Fruit fly (Drosophila melanogaster) whole organism, embryonic: ENCODE data around the gene CG34171.

Experiments
- Aef1 ChIP-seq: fragments of 200-800 bp; sonication (Bioruptor generic); IDR thresholded peaks from 3 replicates; pipeline ENCODE4 v1.3.6; 2022; ENCODE audit warnings: missing biosample characterization, missing genetic modification characterization
- Atf6 ChIP-seq: fragments of 200-800 bp; sonication (Bioruptor generic); IDR thresholded peaks from 2 replicates; pipeline ENCODE4 v1.3.6; 2022; ENCODE audit warnings: missing biosample characterization, missing genetic modification characterization
- CG10366 ChIP-seq: fragments of 200-800 bp; sonication (Bioruptor generic); IDR thresholded peaks from 2 replicates; pipeline ENCODE4 v1.3.6; 2022; ENCODE audit warnings: missing biosample characterization, missing genetic modification characterization
- CG10431 ChIP-seq: fragments of 200-800 bp; sonication (Bioruptor generic); optimal IDR thresholded peaks from 3 replicates; lab custom pipeline; 2018; ENCODE audit warnings: missing biosample characterization, mild to moderate bottlenecking, missing genetic modification characterization
- CG10462 ChIP-seq: fragments of 200-800 bp; sonication (Bioruptor generic); optimal IDR thresholded peaks from 2 replicates; lab custom pipeline; 2016; ENCODE audit warnings: missing biosample characterization, missing genetic modification characterization
- CG15269 ChIP-seq: fragments of 200-800 bp; sonication (Bioruptor generic); optimal IDR thresholded peaks from 2 replicates; lab custom pipeline; 2018; ENCODE audit warnings: missing biosample characterization, mild to moderate bottlenecking, missing genetic modification characterization, moderate library complexity
- CG1603 ChIP-seq: fragments of 200-800 bp; sonication (Bioruptor generic); optimal IDR thresholded peaks from 2 replicates; lab custom pipeline; 2019; ENCODE audit warnings: missing biosample characterization, mild to moderate bottlenecking, missing genetic modification characterization, moderate library complexity
- CG2199 ChIP-seq: fragments of 200-800 bp; sonication (Bioruptor generic); IDR thresholded peaks from 3 replicates; pipeline ENCODE4 v1.3.6; 2022; ENCODE audit warnings: missing biosample characterization, missing genetic modification characterization
- CG30403 ChIP-seq: fragments of 200-800 bp; sonication (Bioruptor generic); optimal IDR thresholded peaks from 3 replicates; lab custom pipeline; 2016; ENCODE audit warnings: missing biosample characterization, missing genetic modification characterization
- CG4820 ChIP-seq: fragments of 200-800 bp; sonication (Bioruptor generic); optimal IDR thresholded peaks from 3 replicates; lab custom pipeline; 2016; ENCODE audit warnings: missing biosample characterization, missing genetic modification characterization
- CG4854 ChIP-seq: fragments of 200-800 bp; sonication (Bioruptor generic); optimal IDR thresholded peaks from 2 replicates; lab custom pipeline; 2016; ENCODE audit warnings: missing biosample characterization, missing genetic modification characterization, inconsistent platforms
- CG6689 ChIP-seq: fragments of 200-800 bp; sonication (Bioruptor generic); IDR thresholded peaks from 2 replicates; pipeline ENCODE4 v1.3.6; 2022; ENCODE audit warnings: missing biosample characterization, missing genetic modification characterization
- CG7928 ChIP-seq: fragments of 200-800 bp; sonication (Bioruptor generic); optimal IDR thresholded peaks from 2 replicates; lab custom pipeline; 2017; ENCODE audit warnings: missing biosample characterization, mild to moderate bottlenecking, missing genetic modification characterization
- CG8388 ChIP-seq: fragments of 200-800 bp; sonication (Bioruptor generic); optimal IDR thresholded peaks from 2 replicates; lab custom pipeline; 2019; ENCODE audit warnings: missing biosample characterization, mild to moderate bottlenecking, missing genetic modification characterization, moderate library complexity
- D ChIP-seq, 2 experiments: fragments of 200-800 bp in 1 of 2; fragments of >200 bp in 1 of 2; sonication (Bioruptor generic) in 1 of 2; optimal IDR thresholded peaks; 2 replicates in 1 of 2; 3 replicates in 1 of 2; lab custom pipeline; 2017; ENCODE audit warnings: mild to moderate bottlenecking in 1 of 2, missing biosample characterization in 1 of 2, missing genetic modification characterization in 1 of 2, missing genetic modification reagents in 1 of 2
- Drgx ChIP-seq: fragments of 200-800 bp; sonication (Bioruptor generic); IDR thresholded peaks from 2 replicates; pipeline ENCODE4 v1.3.6; 2022; ENCODE audit warnings: missing biosample characterization, missing genetic modification characterization
- HmgD ChIP-seq: fragments of 200-800 bp; sonication (Bioruptor generic); optimal IDR thresholded peaks from 3 replicates; lab custom pipeline; 2016; ENCODE audit warnings: missing biosample characterization, missing genetic modification characterization
- Hr3 ChIP-seq: fragments of 200-800 bp; sonication (Bioruptor generic); optimal IDR thresholded peaks from 3 replicates; lab custom pipeline; 2016; ENCODE audit warnings: missing biosample characterization, missing genetic modification characterization
- NC2β ChIP-seq: fragments of 200-800 bp; sonication (Bioruptor generic); optimal IDR thresholded peaks from 2 replicates; lab custom pipeline; 2016; ENCODE audit warnings: missing biosample characterization, missing genetic modification characterization
- Sox102F ChIP-seq: fragments of 200-800 bp; sonication (Bioruptor generic); optimal IDR thresholded peaks from 2 replicates; lab custom pipeline; 2018; ENCODE audit warnings: missing biosample characterization, mild to moderate bottlenecking, missing genetic modification characterization, moderate library complexity
- Sry-β ChIP-seq: fragments of 200-800 bp; sonication (Bioruptor generic); optimal IDR thresholded peaks from 2 replicates; lab custom pipeline; 2018; ENCODE audit warnings: missing biosample characterization, mild to moderate bottlenecking, missing genetic modification characterization, moderate library complexity
- ap ChIP-seq: fragments of 200-800 bp; sonication (Bioruptor generic); IDR thresholded peaks from 2 replicates; pipeline ENCODE4 v1.3.6; 2022; ENCODE audit warnings: missing biosample characterization, missing genetic modification characterization
- bsh ChIP-seq, 2 experiments: fragments of 200-800 bp; sonication (Bioruptor generic); optimal IDR thresholded peaks; 2 replicates each; lab custom pipeline; 2017 to 2018; ENCODE audit warnings: mild to moderate bottlenecking in 2 of 2, missing biosample characterization in 2 of 2, missing genetic modification characterization in 2 of 2, moderate library complexity in 1 of 2
- chm ChIP-seq: fragments of 200-800 bp; sonication (Bioruptor generic); IDR thresholded peaks from 2 replicates; pipeline ENCODE4 v1.3.6; 2022; ENCODE audit warnings: missing biosample characterization, missing genetic modification characterization
- ci ChIP-seq: fragments of 200-800 bp; sonication (Bioruptor generic); IDR thresholded peaks from 3 replicates; pipeline ENCODE4 v1.3.6; 2022; ENCODE audit warnings: missing biosample characterization, missing genetic modification characterization
- crol ChIP-seq: fragments of 200-800 bp; sonication (Bioruptor generic); IDR thresholded peaks from 2 replicates; pipeline ENCODE4 v1.3.6; 2022; ENCODE audit warnings: missing biosample characterization, missing genetic modification characterization
- cwo ChIP-seq: fragments of 200-800 bp; sonication (Bioruptor generic); optimal IDR thresholded peaks from 3 replicates; lab custom pipeline; 2017; ENCODE audit warnings: missing biosample characterization, missing genetic modification characterization, mild to moderate bottlenecking, moderate library complexity, missing genetic modification reagents
- dati ChIP-seq: fragments of 200-800 bp; sonication (Bioruptor generic); IDR thresholded peaks from 2 replicates; pipeline ENCODE4 v1.3.6; 2022; ENCODE audit warnings: missing biosample characterization, missing genetic modification characterization
- fd96Cb ChIP-seq: fragments of 200-800 bp; sonication (Bioruptor generic); optimal IDR thresholded peaks from 2 replicates; lab custom pipeline; 2018; ENCODE audit warnings: missing biosample characterization, mild to moderate bottlenecking, missing genetic modification characterization, moderate library complexity
- gsb-n ChIP-seq: fragments of 200-800 bp; sonication (Bioruptor generic); optimal IDR thresholded peaks from 3 replicates; lab custom pipeline; 2018; ENCODE audit warnings: missing biosample characterization, mild to moderate bottlenecking, missing genetic modification characterization
- mirr ChIP-seq: fragments of 200-800 bp; sonication (Bioruptor generic); optimal IDR thresholded peaks from 3 replicates; lab custom pipeline; 2018; ENCODE audit warnings: missing biosample characterization, mild to moderate bottlenecking, missing genetic modification characterization
- oc ChIP-seq: fragments of 200-800 bp; sonication (Bioruptor generic); optimal IDR thresholded peaks from 2 replicates; lab custom pipeline; 2018; ENCODE audit warnings: missing biosample characterization, mild to moderate bottlenecking, missing genetic modification characterization, moderate library complexity
- pnt ChIP-seq: fragments of 200-800 bp; sonication (Bioruptor generic); optimal IDR thresholded peaks from 3 replicates; lab custom pipeline; 2016; ENCODE audit warnings: missing biosample characterization, missing genetic modification characterization
- sens ChIP-seq: fragments of 200-800 bp; sonication (Bioruptor generic); peaks from one replicate; lab custom pipeline; 2016; ENCODE audit warnings: missing biosample characterization, missing genetic modification characterization
- tgo ChIP-seq: fragments of 200-800 bp; sonication (Bioruptor generic); IDR thresholded peaks from 3 replicates; pipeline ENCODE4 v1.3.6; 2022; ENCODE audit warnings: missing biosample characterization, missing genetic modification characterization
- tup ChIP-seq: fragments of 200-800 bp; sonication (Bioruptor generic); optimal IDR thresholded peaks from 2 replicates; lab custom pipeline; 2016; ENCODE audit warnings: missing biosample characterization, mild to moderate bottlenecking, missing genetic modification characterization, moderate library complexity
- twi ChIP-seq: fragments of 200-800 bp; optimal IDR thresholded peaks from 2 replicates; lab custom pipeline; 2019; ENCODE audit warnings: missing biosample characterization, mild to moderate bottlenecking, missing genetic modification characterization, moderate library complexity
- yki ChIP-seq: fragments of >200 bp; optimal IDR thresholded peaks from 3 replicates; lab custom pipeline; 2018
- zfh2 ChIP-seq: fragments of 200-800 bp; sonication (Bioruptor generic); optimal IDR thresholded peaks from 2 replicates; lab custom pipeline; 2016; ENCODE audit warnings: missing biosample characterization, missing genetic modification characterization

CG34171 gene

DNA sequence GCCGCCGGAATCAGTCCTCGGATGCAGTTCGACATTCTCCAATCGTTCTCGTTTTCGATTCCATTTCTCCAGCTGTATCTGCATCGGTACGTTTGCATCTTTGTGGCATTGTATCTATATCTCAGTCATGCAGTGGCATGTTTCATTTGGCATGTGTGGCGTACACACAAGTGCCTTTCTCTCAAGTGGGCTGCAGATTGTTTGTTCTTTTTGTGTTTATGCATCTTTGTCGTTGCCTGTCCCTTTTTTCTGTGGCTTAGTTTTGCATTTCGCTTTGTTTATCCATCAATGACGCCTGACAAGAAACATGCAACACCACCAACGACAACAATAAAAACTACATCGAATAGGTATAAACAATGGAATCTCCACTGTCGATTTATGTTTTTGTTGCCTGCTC lies 41.9 kb upstream of the CG34171 start:
- TF ChIP-seq D (optimal IDR thresholded peaks at IDR 0.05; lab: Kevin White, UChicago) (peak; percentile 26), D (GFP tag; optimal IDR thresholded peaks at IDR 0.05; lab: Kevin White, UChicago) (no peak), Sry-β (GFP tag; lab: Kevin White, UChicago) (no peak), oc (tag; lab: Kevin White, UChicago) (no peak), CG2199 (GFP tag; lab: Robert Waterston, UW) (peak; percentile 60; the same call in 1 of the 3 replicates), CG4820 (no peak), Aef1 (no peak), tup (GFP tag; lab: Kevin White, UChicago) (no peak), CG10431 (GFP tag; lab: Kevin White, UChicago) (no peak), CG10462 (GFP tag; lab: Kevin White, UChicago) (no peak), twi (peak; percentile 78), CG8388 (GFP tag; lab: Kevin White, UChicago) (no peak), mirr (no peak), yki (lab: Kevin White, UChicago) (no peak), fd96Cb (tag; lab: Kevin White, UChicago) (no peak), cwo (GFP tag; lab: Kevin White, UChicago) (no peak), Atf6 (GFP tag; lab: Robert Waterston, UW) (no peak), HmgD (GFP tag; lab: Kevin White, UChicago) (no peak), sens (peak; percentile 61), CG7928 (GFP tag; lab: Kevin White, UChicago) (no peak), chm (GFP tag; lab: Robert Waterston, UW) (0 out of 2 replicates have a peak, but pooled peaks have one; percentile 20)

DNA sequence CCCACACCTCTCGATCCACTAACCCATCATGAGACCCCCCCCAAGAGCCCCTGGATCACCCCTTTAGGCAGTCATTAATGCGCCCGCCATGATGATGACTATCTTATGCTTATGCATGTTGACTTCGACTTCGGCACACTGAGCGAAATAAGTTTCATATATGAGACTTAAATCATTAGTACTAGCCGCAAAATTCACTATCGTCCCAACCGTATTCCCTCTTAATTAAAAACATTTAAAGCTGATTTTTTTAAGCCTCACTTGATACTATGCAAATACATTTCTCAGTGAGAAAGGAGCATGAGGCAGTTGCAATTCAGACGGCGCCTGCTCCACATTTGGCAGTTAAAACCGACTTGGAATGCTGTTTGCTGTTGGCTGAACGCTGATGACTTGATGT lies 37.5 kb upstream of the CG34171 start:
- no peak for TF ChIP-seq CG6689
- TF ChIP-seq pnt (GFP tag; lab: Kevin White, UChicago), result no peak
- peak; percentile 49; the same call in 1 of the 2 replicates for TF ChIP-seq crol (GFP tag; lab: Robert Waterston, UW)
- no peak for TF ChIP-seq CG15269
- 0 out of 2 replicates have a peak, but pooled peaks have one; percentile 8 for TF ChIP-seq ap (GFP tag; lab: Robert Waterston, UW)
- peak in 1 of 2 experiments; percentile 14 for TF ChIP-seq bsh (GFP tag; optimal IDR thresholded peaks at IDR 0.05; lab: Kevin White, UChicago)
- peak; percentile 39 for TF ChIP-seq Sox102F (GFP tag; lab: Kevin White, UChicago)
- TF ChIP-seq tgo (GFP tag; lab: Robert Waterston, UW), result no peak
- TF ChIP-seq zfh2 (GFP tag; lab: Kevin White, UChicago), result no peak
- peak; percentile 92 for TF ChIP-seq Drgx (GFP tag; lab: Robert Waterston, UW)
- TF ChIP-seq NC2β (GFP tag; lab: Kevin White, UChicago), result no peak
- TF ChIP-seq CG1603, result peak; percentile 19
- TF ChIP-seq gsb-n (tag; lab: Kevin White, UChicago), result no peak
- 0 out of 3 replicates have a peak, but pooled peaks have one; percentile 23 for TF ChIP-seq ci (GFP tag; lab: Robert Waterston, UW)
- TF ChIP-seq CG30403 (GFP tag; lab: Kevin White, UChicago), result no peak

DNA sequence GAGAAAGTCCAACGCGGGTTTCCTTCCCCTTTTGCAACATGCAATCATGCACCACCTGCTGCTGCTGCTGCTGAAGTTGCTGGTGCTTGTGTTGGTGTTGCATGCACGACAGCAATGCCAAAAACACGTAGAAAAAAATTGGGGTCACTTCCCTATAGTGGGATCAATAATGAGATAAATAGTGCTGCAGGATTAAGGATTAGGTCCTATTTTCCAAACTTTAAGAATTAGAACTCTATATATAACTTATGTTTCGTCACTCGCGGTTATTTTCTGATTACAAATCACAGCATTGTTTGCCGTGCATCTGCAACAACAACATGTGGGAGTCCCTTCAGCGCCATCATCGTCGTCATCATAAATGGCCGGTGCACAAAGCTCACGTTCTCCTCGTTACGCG lies 34.0 kb upstream of the CG34171 start:
- TF ChIP-seq bsh (GFP tag; optimal IDR thresholded peaks at IDR 0.05; lab: Kevin White, UChicago) (peak in 1 of 2 experiments; percentile 49), dati (GFP tag; lab: Robert Waterston, UW) (no peak), CG10366 (GFP tag; lab: Robert Waterston, UW) (no peak), CG4854 (GFP tag; lab: Kevin White, UChicago) (no peak), Drgx (GFP tag; lab: Robert Waterston, UW) (peak; percentile 73), sens (peak; percentile 50), Hr3 (GFP tag; lab: Kevin White, UChicago) (no peak)
